Worm (Caenorhabditis elegans) whole organism, midembryonic: ENCODE results near the gene Y116A8C.25.

ENCODE experiments used
- T22C8.4 ChIP-seq: fragments of 200-800 bp; sonication (Bioruptor generic); IDR thresholded peaks from 2 replicates; pipeline ENCODE4 v1.3.6; 2022; ENCODE audit warnings: missing genetic modification characterization, missing compliant biosample characterization
- cog-1 ChIP-seq: sonication (generic microtip); optimal IDR thresholded peaks from 2 replicates; lab custom pipeline; 2016; ENCODE audit warnings: missing genetic modification characterization, missing compliant biosample characterization
- tab-1 ChIP-seq: fragments of 200-800 bp; sonication (Bioruptor generic); IDR thresholded peaks from 2 replicates; pipeline ENCODE4 v1.3.6; 2022; ENCODE audit warnings: missing genetic modification characterization, missing compliant biosample characterization
- ztf-23 ChIP-seq: fragments of 200-800 bp; sonication (Bioruptor generic); IDR thresholded peaks from 2 replicates; pipeline ENCODE4 v1.3.6; 2022; ENCODE audit warnings: missing genetic modification reagents, missing genetic modification characterization, missing compliant biosample characterization
- ztf-29 ChIP-seq: fragments of 200-800 bp; sonication (Bioruptor generic); IDR thresholded peaks from 2 replicates; pipeline ENCODE4 v1.3.6; 2022; ENCODE audit warnings: missing genetic modification reagents, missing genetic modification characterization, missing compliant biosample characterization

DNA sequence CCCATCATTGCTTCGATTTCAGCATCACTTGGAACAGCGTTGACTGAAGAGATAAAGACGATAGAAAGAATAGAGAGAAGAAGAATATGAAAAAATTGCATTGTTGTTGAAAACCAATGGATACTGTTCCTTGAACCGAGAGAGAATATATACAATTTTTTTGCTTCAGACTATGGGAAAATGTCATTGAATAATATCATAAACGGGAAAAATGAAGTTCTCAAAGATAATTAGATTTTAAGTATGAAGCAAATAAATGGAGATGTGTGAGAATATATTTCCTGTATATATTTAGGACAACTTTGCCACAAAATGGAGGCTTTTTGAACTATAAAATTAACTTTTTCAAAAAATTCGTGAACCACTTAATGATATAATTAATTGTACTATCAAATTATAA, 20.5 kb downstream of the Y116A8C.25 start, which contains the start of gene Y116A8C.44:
- TF ChIP-seq cog-1 (tag; lab: Kevin White, UChicago): no peak
- no peak for TF ChIP-seq tab-1
- TF ChIP-seq ztf-23 (GFP tag; lab: Robert Waterston, UW): no peak
- TF ChIP-seq ztf-29: no peak
- no peak for TF ChIP-seq T22C8.4
